Fruit fly (Drosophila melanogaster) whole organism, embryonic: ENCODE data around the gene Reg-2.

Experiments
- Antp ChIP-seq: fragments of 200-800 bp; sonication (Bioruptor generic); optimal IDR thresholded peaks from 3 replicates; lab custom pipeline; 2016; ENCODE audit warnings: missing biosample characterization, missing genetic modification characterization
- Asciz ChIP-seq: fragments of 200-800 bp; sonication (Bioruptor generic); optimal IDR thresholded peaks from 2 replicates; lab custom pipeline; 2017; ENCODE audit warnings: missing biosample characterization, mild to moderate bottlenecking, missing genetic modification characterization, missing genetic modification reagents
- Awh ChIP-seq: fragments of 200-800 bp; sonication (Bioruptor generic); IDR thresholded peaks from 2 replicates; pipeline ENCODE4, ENCODE4 v1.3.6; 2022; ENCODE audit warnings: missing biosample characterization, missing genetic modification characterization
- CG10431 ChIP-seq: fragments of 200-800 bp; sonication (Bioruptor generic); optimal IDR thresholded peaks from 3 replicates; lab custom pipeline; 2018; ENCODE audit warnings: missing biosample characterization, mild to moderate bottlenecking, missing genetic modification characterization
- CG11093 ChIP-seq: fragments of 200-800 bp; sonication (Bioruptor generic); IDR thresholded peaks from 3 replicates; pipeline ENCODE4 v1.3.6; 2022; ENCODE audit warnings: missing biosample characterization, missing genetic modification characterization
- CG15269 ChIP-seq: fragments of 200-800 bp; sonication (Bioruptor generic); optimal IDR thresholded peaks from 2 replicates; lab custom pipeline; 2018; ENCODE audit warnings: missing biosample characterization, mild to moderate bottlenecking, missing genetic modification characterization, moderate library complexity
- CG1529 ChIP-seq: fragments of 200-800 bp; sonication (Bioruptor generic); optimal IDR thresholded peaks from 3 replicates; lab custom pipeline; 2018; ENCODE audit warnings: missing biosample characterization, missing genetic modification characterization
- CG15514 ChIP-seq: fragments of 200-800 bp; sonication (Bioruptor generic); optimal IDR thresholded peaks from 3 replicates; lab custom pipeline; 2017; ENCODE audit warnings: missing biosample characterization, missing genetic modification characterization, mild to moderate bottlenecking, moderate library complexity, missing genetic modification reagents
- CG17328 ChIP-seq: fragments of 200-800 bp; sonication (Bioruptor generic); IDR thresholded peaks from 2 replicates; pipeline ENCODE4 v1.3.6; 2022; ENCODE audit warnings: missing biosample characterization, missing genetic modification characterization
- CG1792 ChIP-seq: fragments of 200-800 bp; sonication (Bioruptor generic); optimal IDR thresholded peaks from 2 replicates; lab custom pipeline; 2016; ENCODE audit warnings: missing biosample characterization, missing genetic modification characterization
- CG32532 ChIP-seq: fragments of 200-800 bp; sonication (Bioruptor generic); IDR thresholded peaks from 2 replicates; pipeline ENCODE4 v1.3.6; 2022; ENCODE audit warnings: missing biosample characterization, missing genetic modification characterization
- CG3995 ChIP-seq: fragments of 200-800 bp; sonication (Bioruptor generic); optimal IDR thresholded peaks from 3 replicates; lab custom pipeline; 2016; ENCODE audit warnings: missing biosample characterization, missing genetic modification characterization
- CG42726 ChIP-seq: fragments of 200-800 bp; sonication (Bioruptor generic); IDR thresholded peaks from 2 replicates; pipeline ENCODE4 v1.3.6; 2022; ENCODE audit warnings: missing biosample characterization, missing genetic modification characterization; ENCODE audit not compliant: partially characterized antibody
- CG6854 ChIP-seq: fragments of 200-800 bp; sonication (Bioruptor generic); optimal IDR thresholded peaks from 3 replicates; lab custom pipeline; 2017; ENCODE audit warnings: missing biosample characterization, mild to moderate bottlenecking, missing genetic modification characterization
- CG7928 ChIP-seq: fragments of 200-800 bp; sonication (Bioruptor generic); optimal IDR thresholded peaks from 2 replicates; lab custom pipeline; 2017; ENCODE audit warnings: missing biosample characterization, mild to moderate bottlenecking, missing genetic modification characterization
- CG8089 ChIP-seq: fragments of 200-800 bp; sonication (Bioruptor generic); optimal IDR thresholded peaks from 3 replicates; lab custom pipeline; 2016; ENCODE audit warnings: missing biosample characterization, missing genetic modification characterization
- CG8290 ChIP-seq, 3 experiments: fragments of 200-800 bp; sonication (Bioruptor generic); optimal IDR thresholded peaks; 2 replicates each; lab custom pipeline; 2016 to 2019; ENCODE audit warnings: missing biosample characterization in 3 of 3, missing genetic modification characterization in 3 of 3, mild to moderate bottlenecking in 2 of 3, moderate library complexity in 1 of 3
- CG8359 ChIP-seq: fragments of 200-800 bp; sonication (Bioruptor generic); optimal IDR thresholded peaks from 2 replicates; lab custom pipeline; 2017; ENCODE audit warnings: missing biosample characterization, mild to moderate bottlenecking, missing genetic modification characterization, borderline replicate concordance
- Camta ChIP-seq: fragments of 200-800 bp; sonication (Bioruptor generic); optimal IDR thresholded peaks from 2 replicates; lab custom pipeline; 2016; ENCODE audit warnings: missing biosample characterization, missing genetic modification characterization
- CoRest ChIP-seq: fragments of 200-800 bp; sonication (Bioruptor generic); optimal IDR thresholded peaks from 3 replicates; lab custom pipeline; 2018; ENCODE audit warnings: missing biosample characterization, mild to moderate bottlenecking, missing genetic modification characterization, moderate library complexity
- D19B ChIP-seq: fragments of 200-800 bp; sonication (Bioruptor generic); optimal IDR thresholded peaks from 2 replicates; lab custom pipeline; 2017; ENCODE audit warnings: missing biosample characterization, mild to moderate bottlenecking, missing genetic modification characterization
- Dref ChIP-seq: fragments of 200-800 bp; sonication (Bioruptor generic); IDR thresholded peaks from 2 replicates; pipeline ENCODE4 v1.3.6; 2022; ENCODE audit warnings: missing biosample characterization, missing genetic modification characterization
- Eip74EF ChIP-seq, 2 experiments: fragments of 200-800 bp in 1 of 2; fragments of >200 bp in 1 of 2; sonication (Bioruptor generic) in 1 of 2; optimal IDR thresholded peaks; 2 replicates each; lab custom pipeline; 2017 to 2019; ENCODE audit warnings: missing biosample characterization in 2 of 2, missing genetic modification characterization in 2 of 2, mild to moderate bottlenecking in 1 of 2, moderate library complexity in 1 of 2
- HLH3B ChIP-seq: fragments of 200-800 bp; sonication (Bioruptor generic); IDR thresholded peaks from 2 replicates; pipeline ENCODE4 v1.3.6; 2022; ENCODE audit warnings: missing biosample characterization, missing genetic modification characterization
- HmgD ChIP-seq: fragments of 200-800 bp; sonication (Bioruptor generic); optimal IDR thresholded peaks from 3 replicates; lab custom pipeline; 2016; ENCODE audit warnings: missing biosample characterization, missing genetic modification characterization
- HmgZ ChIP-seq: fragments of 200-800 bp; sonication (Bioruptor generic); optimal IDR thresholded peaks from 2 replicates; lab custom pipeline; 2018; ENCODE audit warnings: missing biosample characterization, mild to moderate bottlenecking, missing genetic modification characterization
- Hsf ChIP-seq: fragments of 200-800 bp; sonication (Bioruptor generic); optimal IDR thresholded peaks from 3 replicates; lab custom pipeline; 2016; ENCODE audit warnings: missing biosample characterization, missing genetic modification characterization
- NC2α ChIP-seq: fragments of 200-800 bp; sonication (Bioruptor generic); optimal IDR thresholded peaks from 2 replicates; lab custom pipeline; 2016; ENCODE audit warnings: missing biosample characterization, missing genetic modification characterization
- Oli ChIP-seq: fragments of 200-800 bp; sonication (Bioruptor generic); optimal IDR thresholded peaks from 2 replicates; lab custom pipeline; 2018; ENCODE audit warnings: missing biosample characterization, mild to moderate bottlenecking, missing genetic modification characterization, moderate library complexity
- PHDP ChIP-seq: fragments of 200-800 bp; sonication (Bioruptor generic); optimal IDR thresholded peaks from 3 replicates; lab custom pipeline; 2018; ENCODE audit warnings: missing biosample characterization, mild to moderate bottlenecking, missing genetic modification characterization, moderate library complexity
- Pdp1 ChIP-seq, 2 experiments: fragments of 200-800 bp; sonication (Bioruptor generic); optimal IDR thresholded peaks; 3 replicates each; lab custom pipeline; 2016; ENCODE audit warnings: missing biosample characterization in 2 of 2, missing genetic modification characterization in 2 of 2, mild to moderate bottlenecking in 1 of 2, moderate library complexity in 1 of 2
- Ptx1 ChIP-seq: fragments of 200-800 bp; sonication (Bioruptor generic); IDR thresholded peaks from 2 replicates; pipeline ENCODE4 v1.3.6; 2022; ENCODE audit warnings: missing biosample characterization, missing genetic modification characterization
- Sox102F ChIP-seq: fragments of 200-800 bp; sonication (Bioruptor generic); optimal IDR thresholded peaks from 2 replicates; lab custom pipeline; 2018; ENCODE audit warnings: missing biosample characterization, mild to moderate bottlenecking, missing genetic modification characterization, moderate library complexity
- Usf ChIP-seq: fragments of 200-800 bp; sonication (Bioruptor generic); optimal IDR thresholded peaks from 2 replicates; lab custom pipeline; 2017; ENCODE audit warnings: missing genotype, missing biosample characterization, missing genetic modification characterization
- abd-A ChIP-seq: fragments of 200-800 bp; sonication (Bioruptor generic); optimal IDR thresholded peaks from 3 replicates; lab custom pipeline; 2019; ENCODE audit warnings: missing biosample characterization, mild to moderate bottlenecking, missing genetic modification characterization, moderate library complexity
- bbx ChIP-seq: fragments of 200-800 bp; sonication (Bioruptor generic); IDR thresholded peaks from 2 replicates; pipeline ENCODE4 v1.3.6; 2022; ENCODE audit warnings: missing biosample characterization, missing genetic modification characterization; ENCODE audit not compliant: partially characterized antibody
- corto ChIP-seq: fragments of 200-800 bp; sonication (Bioruptor generic); optimal IDR thresholded peaks from 2 replicates; lab custom pipeline; 2016; ENCODE audit warnings: missing biosample characterization, mild to moderate bottlenecking, missing genetic modification characterization, moderate library complexity
- crp ChIP-seq, 2 experiments: fragments of 200-800 bp; sonication (Bioruptor generic); optimal IDR thresholded peaks; 2 replicates in 1 of 2; 3 replicates in 1 of 2; lab custom pipeline; 2017; ENCODE audit warnings: missing biosample characterization in 2 of 2, missing genetic modification characterization in 2 of 2, mild to moderate bottlenecking in 1 of 2, moderate library complexity in 1 of 2
- dysf ChIP-seq: fragments of 200-800 bp; sonication (Bioruptor generic); IDR thresholded peaks from 3 replicates; pipeline ENCODE4 v1.3.6; 2022; ENCODE audit warnings: missing biosample characterization, missing genetic modification characterization
- gcm2 ChIP-seq: fragments of 200-800 bp; sonication (Bioruptor generic); optimal IDR thresholded peaks from 2 replicates; lab custom pipeline; 2016; ENCODE audit warnings: missing biosample characterization, missing genetic modification characterization
- grn ChIP-seq: fragments of 200-800 bp; sonication (Bioruptor generic); optimal IDR thresholded peaks from 3 replicates; lab custom pipeline; 2017; ENCODE audit warnings: missing biosample characterization, missing genetic modification characterization
- ind ChIP-seq: fragments of 200-800 bp; sonication (Bioruptor generic); optimal IDR thresholded peaks from 3 replicates; lab custom pipeline; 2016; ENCODE audit warnings: missing biosample characterization, missing genetic modification characterization
- lmd ChIP-seq: fragments of 200-800 bp; sonication (Bioruptor generic); IDR thresholded peaks from 2 replicates; pipeline ENCODE4 v1.3.6; 2022; ENCODE audit warnings: missing biosample characterization, missing genetic modification characterization
- luna ChIP-seq: fragments of 200-800 bp; sonication (Bioruptor generic); optimal IDR thresholded peaks from 2 replicates; lab custom pipeline; 2016; ENCODE audit warnings: missing biosample characterization, missing genetic modification characterization
- mam ChIP-seq: fragments of 200-800 bp; sonication (Bioruptor generic); optimal IDR thresholded peaks from 3 replicates; lab custom pipeline; 2016; ENCODE audit warnings: missing biosample characterization, missing genetic modification characterization
- prd ChIP-seq, 3 experiments: fragments of >200 bp in 2 of 3; fragments of 200-800 bp in 1 of 3; sonication (Bioruptor generic) in 1 of 3; optimal IDR thresholded peaks in 2 of 3; IDR thresholded peaks in 1 of 3; 2 replicates in 2 of 3; 3 replicates in 1 of 3; pipeline versions ENCODE4 v1.3.6 to Lab custom; 2017 to 2022; ENCODE audit warnings: missing biosample characterization in 1 of 3, missing genetic modification characterization in 1 of 3
- rib ChIP-seq: fragments of 200-800 bp; sonication (Bioruptor generic); IDR thresholded peaks from 2 replicates; pipeline ENCODE4 v1.3.6; 2022; ENCODE audit warnings: missing biosample characterization, missing genetic modification characterization
- sr ChIP-seq: fragments of 200-800 bp; sonication (Bioruptor generic); IDR thresholded peaks from 3 replicates; pipeline ENCODE4 v1.3.6; 2022; ENCODE audit warnings: missing biosample characterization, missing genetic modification characterization

Reg-2 gene

DNA sequence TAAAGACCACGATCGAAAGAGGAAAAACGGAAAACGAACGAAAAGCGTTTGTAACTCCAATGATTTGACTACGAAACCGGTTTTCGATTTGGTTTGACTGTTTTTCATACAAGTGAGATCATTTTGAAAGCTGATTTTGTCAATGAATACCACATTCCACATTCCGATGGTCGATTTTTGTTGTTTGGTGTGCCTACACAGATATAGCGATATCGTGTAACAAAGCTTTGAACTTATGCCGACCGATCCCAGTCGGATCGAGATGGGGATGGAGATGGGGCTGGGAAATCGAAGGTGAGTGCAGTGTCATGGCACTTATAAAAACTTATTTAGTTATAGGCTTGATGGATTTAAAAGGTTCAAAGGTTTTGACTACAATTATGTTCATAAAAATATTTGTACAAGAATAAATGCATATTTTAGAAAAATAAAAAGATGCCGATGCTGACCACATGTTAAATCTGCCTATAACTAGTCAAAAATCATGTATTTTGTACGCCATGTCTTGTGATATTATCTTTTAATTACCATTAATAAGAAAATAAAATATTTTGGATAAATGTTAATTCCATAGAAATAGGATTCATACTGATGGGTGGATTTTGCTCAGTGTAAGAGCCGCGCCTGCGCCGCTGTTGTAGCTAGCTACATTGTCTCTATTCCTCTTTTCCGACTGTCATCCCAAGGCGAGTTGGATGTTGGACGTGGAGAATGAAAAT is 35.9 kb upstream of the Reg-2 start (continued):
- TF ChIP-seq Asciz (GFP tag; lab: Kevin White, UChicago) (peak; percentile 74), CG32532 (GFP tag; lab: Robert Waterston, UW) (peak; percentile 63), mam (no peak), Camta (GFP tag; lab: Kevin White, UChicago) (no peak), CG15269 (peak; percentile 61), crp (GFP tag; optimal IDR thresholded peaks at IDR 0.05; lab: Kevin White, UChicago) (no peak), Awh (GFP tag; lab: Robert Waterston, UW) (peak; percentile 17; the same call in 1 of the 2 replicates), corto (no peak), gcm2 (GFP tag; lab: Kevin White, UChicago) (no peak), PHDP (tag; lab: Kevin White, UChicago) (peak; percentile 66), Eip74EF (GFP tag; optimal IDR thresholded peaks at IDR 0.05; lab: Kevin White, UChicago) (peak in 1 of 2 experiments; percentile 44), CG3995 (no peak), Dref (GFP tag; lab: Robert Waterston, UW) (no peak), Sox102F (GFP tag; lab: Kevin White, UChicago) (peak; percentile 72), prd (optimal IDR thresholded peaks at IDR 0.05; lab: Kevin White, UChicago) (no peak), prd (GFP tag; IDR thresholded peaks at IDR 0.05; lab: Robert Waterston, UW) (peak; percentile 64; the same call in 2 of the 3 replicates), HLH3B (GFP tag; lab: Robert Waterston, UW) (peak; percentile 5; the same call in 1 of the 2 replicates), CG8290 (GFP tag; optimal IDR thresholded peaks at IDR 0.05; lab: Kevin White, UChicago) (peak; percentile 3), CG8290 (tag; optimal IDR thresholded peaks at IDR 0.05; lab: Kevin White, UChicago) (no peak), abd-A (tag; lab: Kevin White, UChicago) (no peak), CG7928 (GFP tag; lab: Kevin White, UChicago) (no peak), ind (peak; percentile 37), grn (peak; percentile 51), dysf (GFP tag; lab: Robert Waterston, UW) (peak; percentile 66), Hsf (GFP tag; lab: Kevin White, UChicago) (no peak), CG15514 (GFP tag; lab: Kevin White, UChicago) (no peak), CG8359 (peak; percentile 12), Pdp1 (GFP tag; optimal IDR thresholded peaks at IDR 0.05; lab: Kevin White, UChicago) (no peak), CG42726 (GFP tag; lab: Robert Waterston, UW) (no peak), D19B (GFP tag; lab: Kevin White, UChicago) (peak; percentile 29), bbx (GFP tag; lab: Robert Waterston, UW) (no peak), sr (GFP tag; lab: Robert Waterston, UW) (no peak), Ptx1 (GFP tag; lab: Robert Waterston, UW) (peak; percentile 68; the same call in 1 of the 2 replicates), CG6854 (GFP tag; lab: Kevin White, UChicago) (no peak), CG11093 (GFP tag; lab: Robert Waterston, UW) (0 out of 3 replicates have a peak, but pooled peaks have one; percentile 19), HmgD (no peak), CG17328 (0 out of 2 replicates have a peak, but pooled peaks have one; percentile 27), CG8089 (GFP tag; lab: Kevin White, UChicago) (no peak), Usf (GFP tag; lab: Kevin White, UChicago) (peak; percentile 3), CG1792 (GFP tag; lab: Kevin White, UChicago) (no peak), CoRest (tag; lab: Kevin White, UChicago) (peak; percentile 75), Oli (tag; lab: Kevin White, UChicago) (peak; percentile 76), lmd (GFP tag; lab: Robert Waterston, UW) (no peak; the same call in 1 of the 2 replicates), rib (GFP tag; lab: Robert Waterston, UW) (no peak), CG10431 (GFP tag; lab: Kevin White, UChicago) (no peak), NC2α (GFP tag; lab: Kevin White, UChicago) (no peak), luna (GFP tag; lab: Kevin White, UChicago) (no peak), Antp (no peak), HmgZ (tag; lab: Kevin White, UChicago) (no peak), CG1529 (GFP tag; lab: Kevin White, UChicago) (peak; percentile 44)
